Fruit fly (Drosophila melanogaster): ENCODE measurements around the gene CG33493.
A peak's percentile ranks its signal among the peaks of the same experiment; 100 is the strongest.

Gene CG33493

dm6 chr3L:10665433-10666150 is 27.4 kb downstream of the CG33493 start (continued):
- TF ChIP-seq CG15601 (tag; optimal IDR thresholded peaks at IDR 0.05), result peak; percentile 98
- TF ChIP-seq tup (GFP tag; optimal IDR thresholded peaks at IDR 0.05), result peak; percentile 70
- TF ChIP-seq CG6254 (GFP tag; optimal IDR thresholded peaks at IDR 0.05), result peak; percentile 95
- TF ChIP-seq zfh2 (GFP tag; optimal IDR thresholded peaks at IDR 0.05), result peak; percentile 64
- peak; percentile 95 for TF ChIP-seq Ets65A (GFP tag)
- TF ChIP-seq CrebB (tag; optimal IDR thresholded peaks at IDR 0.05), result peak; percentile 96
- TF ChIP-seq onecut (GFP tag; IDR thresholded peaks at IDR 0.05), result peak; percentile 89
- peak; percentile 73; the same call in 2 of the 3 replicates for TF ChIP-seq CG11560 (tag; IDR thresholded peaks at IDR 0.05)
- peak; percentile 82 for TF ChIP-seq aop (GFP tag; IDR thresholded peaks at IDR 0.05)
- TF ChIP-seq trh (GFP tag; optimal IDR thresholded peaks at IDR 0.05), result peak; percentile 90
- TF ChIP-seq bcd (GFP tag; optimal IDR thresholded peaks at IDR 0.05), result peak; percentile 97
- peak; percentile 65 for TF ChIP-seq Ravus (GFP tag; IDR thresholded peaks at IDR 0.05)
- no peak for TF ChIP-seq fru (optimal IDR thresholded peaks at IDR 0.05)
- peak; percentile 76 for TF ChIP-seq slp2 (GFP tag; optimal IDR thresholded peaks at IDR 0.05)
- TF ChIP-seq CG11398 (GFP tag; optimal IDR thresholded peaks at IDR 0.05), result peak; percentile 66
- TF ChIP-seq Bteb2 (GFP tag; optimal IDR thresholded peaks at IDR 0.05), result peak; percentile 86
- TF ChIP-seq CG12299 (tag; optimal IDR thresholded peaks at IDR 0.05), result peak; percentile 97
- TF ChIP-seq CG10654 (GFP tag; optimal IDR thresholded peaks at IDR 0.05), result peak; percentile 89
- peak; percentile 88 for TF ChIP-seq chm (GFP tag; IDR thresholded peaks at IDR 0.05)
- TF ChIP-seq CG8388 (GFP tag; optimal IDR thresholded peaks at IDR 0.05), result peak; percentile 98
- peak; percentile 77 for TF ChIP-seq CG10959 (GFP tag; IDR thresholded peaks at IDR 0.05)
- TF ChIP-seq CG3847 (GFP tag; IDR thresholded peaks at IDR 0.05), result peak; percentile 91
- peak; percentile 91 for TF ChIP-seq CG1603 (tag; optimal IDR thresholded peaks at IDR 0.05)
- TF ChIP-seq CG18011 (GFP tag; optimal IDR thresholded peaks at IDR 0.05), result peak; percentile 80
- peak; percentile 56 for TF ChIP-seq eyg (GFP tag; optimal IDR thresholded peaks at IDR 0.05)
- TF ChIP-seq schlank (tag; optimal IDR thresholded peaks at IDR 0.05), result peak; percentile 84
- no peak for TF ChIP-seq br (optimal IDR thresholded peaks at IDR 0.05)
- peak; percentile 84 for TF ChIP-seq gcm2 (GFP tag; optimal IDR thresholded peaks at IDR 0.05)
- no peak; the same call in 2 of the 3 replicates for TF ChIP-seq z (GFP tag; IDR thresholded peaks at IDR 0.05)
- TF ChIP-seq gce (GFP tag; IDR thresholded peaks at IDR 0.05), result peak; percentile 89
- TF ChIP-seq CG8765 (GFP tag; IDR thresholded peaks at IDR 0.05), result peak; percentile 81
- TF ChIP-seq CG1792 (GFP tag; optimal IDR thresholded peaks at IDR 0.05), result peak; percentile 73
- peak; percentile 90 for TF ChIP-seq danr (GFP tag; IDR thresholded peaks at IDR 0.05)
- TF ChIP-seq pfk (GFP tag; optimal IDR thresholded peaks at IDR 0.05), result peak; percentile 48
- peak; percentile 95 for TF ChIP-seq CG3065 (GFP tag; optimal IDR thresholded peaks at IDR 0.05)
- TF ChIP-seq kah (GFP tag; optimal IDR thresholded peaks at IDR 0.05), result peak; percentile 94
- peak; percentile 94 for TF ChIP-seq Fer2 (tag; optimal IDR thresholded peaks at IDR 0.05)
- TF ChIP-seq fd64A (GFP tag; optimal IDR thresholded peaks at IDR 0.05), result peak; percentile 84
- peak; percentile 88 for TF ChIP-seq H2.0 (GFP tag; IDR thresholded peaks at IDR 0.05)
- TF ChIP-seq az2 (GFP tag; optimal IDR thresholded peaks at IDR 0.05), result peak; percentile 97
- TF ChIP-seq CG12942 (GFP tag; optimal IDR thresholded peaks at IDR 0.05), result peak; percentile 89
- no peak for TF ChIP-seq unc-4 (GFP tag; IDR thresholded peaks at IDR 0.05; ENCODE audit: partially characterized antibody)
- TF ChIP-seq CG12391 (tag; optimal IDR thresholded peaks at IDR 0.05), result peak; percentile 99
- peak; percentile 60 for TF ChIP-seq CG8944 (GFP tag; optimal IDR thresholded peaks at IDR 0.05)
- TF ChIP-seq jigr1 (GFP tag; IDR thresholded peaks at IDR 0.05), result peak; percentile 88
- TF ChIP-seq CG10274 (GFP tag; optimal IDR thresholded peaks at IDR 0.05), result peak; percentile 89
- TF ChIP-seq hkb (optimal IDR thresholded peaks at IDR 0.05), result no peak
- TF ChIP-seq hkb (GFP tag; IDR thresholded peaks at IDR 0.05), result peak; percentile 95
- TF ChIP-seq CG14441 (GFP tag; IDR thresholded peaks at IDR 0.05), result peak; percentile 85
- TF ChIP-seq CG6689 (GFP tag; IDR thresholded peaks at IDR 0.05), result peak; percentile 96
- peak; percentile 93 for TF ChIP-seq CG32767 (GFP tag; IDR thresholded peaks at IDR 0.05)
- TF ChIP-seq Dip3 (GFP tag; optimal IDR thresholded peaks at IDR 0.05), result peak; percentile 74

Data from whole organism, embryonic.